Worm (Caenorhabditis elegans) whole organism, early embryonic: ENCODE results near the gene K03H9.3.

Source experiments
- F13C5.2 ChIP-seq: sonication (generic microtip); optimal IDR thresholded peaks from 2 replicates; lab custom pipeline; 2017; ENCODE audit warnings: mild to moderate bottlenecking, missing genetic modification characterization, inconsistent platforms, missing compliant biosample characterization
- ama-1 ChIP-seq: fragments of 150-350 bp; optimal IDR thresholded peaks from 2 replicates; lab custom pipeline; 2014
- ceh-13 ChIP-seq: fragments of 200-800 bp; sonication (Bioruptor generic); optimal IDR thresholded peaks from 2 replicates; lab custom pipeline; 2018; ENCODE audit warnings: mild to moderate bottlenecking, missing genetic modification characterization, missing compliant biosample characterization
- ets-7 ChIP-seq: sonication (generic microtip); optimal IDR thresholded peaks from 2 replicates; lab custom pipeline; 2016; ENCODE audit warnings: missing genotype, missing genetic modification characterization, missing compliant biosample characterization
- hmbx-1 ChIP-seq: sonication (generic microtip); optimal IDR thresholded peaks from 2 replicates; lab custom pipeline; 2016; ENCODE audit warnings: mild to moderate bottlenecking, missing genetic modification characterization, missing compliant biosample characterization
- hmg-4 ChIP-seq: fragments of 200-800 bp; sonication (Bioruptor generic); optimal IDR thresholded peaks from 2 replicates; lab custom pipeline; 2018; ENCODE audit warnings: mild to moderate bottlenecking, missing genetic modification characterization, missing compliant biosample characterization
- hnd-1 ChIP-seq: sonication (generic microtip); optimal IDR thresholded peaks from 2 replicates; lab custom pipeline; 2016; ENCODE audit warnings: missing genetic modification characterization, missing compliant biosample characterization
- pes-1 ChIP-seq: fragments of 200-800 bp; sonication (Bioruptor generic); IDR thresholded peaks from 2 replicates; pipeline ENCODE4 v1.3.6; 2022; ENCODE audit warnings: missing genetic modification reagents, missing genetic modification characterization, missing compliant biosample characterization
- scrt-1 ChIP-seq: fragments of 200-800 bp; sonication (Bioruptor generic); IDR thresholded peaks from 2 replicates; pipeline ENCODE4 v1.3.6; 2022; ENCODE audit warnings: missing genetic modification characterization, missing compliant biosample characterization
- sea-1 ChIP-seq: fragments of 200-800 bp; sonication (Bioruptor generic); conservative IDR thresholded peaks from 2 replicates; pipeline ENCODE4 v1.3.6; 2022; ENCODE audit warnings: missing genetic modification characterization, missing compliant biosample characterization
- tbx-11 ChIP-seq: fragments of 200-800 bp; sonication (Bioruptor generic); IDR thresholded peaks from 2 replicates; pipeline ENCODE4 v1.3.6; 2022; ENCODE audit warnings: missing genetic modification characterization, missing compliant biosample characterization

- TF ChIP-seq F13C5.2 = no peak
- TF ChIP-seq ets-7 (tag; lab: Kevin White, UChicago) = no peak
- no peak for TF ChIP-seq hnd-1 (tag; lab: Kevin White, UChicago)
- no peak for TF ChIP-seq ama-1 (lab: Kevin White, UChicago)
- no peak for TF ChIP-seq hmg-4
- no peak for TF ChIP-seq sea-1 (GFP tag; lab: Robert Waterston, UW)
- no peak for TF ChIP-seq scrt-1 (GFP tag; lab: Robert Waterston, UW)
- no peak for TF ChIP-seq ceh-13 (GFP tag; lab: Kevin White, UChicago)
- no peak for TF ChIP-seq tbx-11 (GFP tag; lab: Robert Waterston, UW)
- TF ChIP-seq hmbx-1 (tag; lab: Kevin White, UChicago) = no peak
- no peak for TF ChIP-seq pes-1 (GFP tag; lab: Robert Waterston, UW)
Observed at ce11 chrII:6394037-6394436, 28.9 kb upstream of the K03H9.3 start.
